Fruit fly (Drosophila melanogaster) whole organism, pupa: ENCODE data around the gene Mbs.
A peak's percentile ranks its signal among the peaks of the same experiment; 100 is the strongest.

ENCODE experiments used
- CG10348 ChIP-seq: fragments of 200-800 bp; sonication (Bioruptor generic); IDR thresholded peaks from 2 replicates; pipeline ENCODE4 v1.3.6; 2022; ENCODE audit warnings: missing biosample characterization, missing genetic modification characterization
- CG12605 ChIP-seq: fragments of 200-800 bp; sonication (Bioruptor generic); IDR thresholded peaks from 2 replicates; pipeline ENCODE4 v1.3.6; 2022; ENCODE audit warnings: missing biosample characterization, missing genetic modification characterization
- CG13204 ChIP-seq: fragments of 200-800 bp; sonication (Bioruptor generic); optimal IDR thresholded peaks from 2 replicates; lab custom pipeline; 2018; ENCODE audit warnings: missing biosample characterization, mild to moderate bottlenecking, missing genetic modification characterization, moderate library complexity
- CG14655 ChIP-seq: fragments of 200-800 bp; sonication (Bioruptor generic); optimal IDR thresholded peaks from 3 replicates; lab custom pipeline; 2017; ENCODE audit warnings: mild to moderate bottlenecking, missing biosample characterization, missing genetic modification reagents, missing genetic modification characterization
- CG15710 ChIP-seq: fragments of 200-800 bp; sonication (Bioruptor generic); optimal IDR thresholded peaks from 2 replicates; lab custom pipeline; 2018; ENCODE audit warnings: missing biosample characterization, mild to moderate bottlenecking, missing genetic modification characterization, moderate library complexity
- CG17806 ChIP-seq: fragments of 200-800 bp; sonication (Bioruptor generic); optimal IDR thresholded peaks from 2 replicates; lab custom pipeline; 2018; ENCODE audit warnings: missing biosample characterization, mild to moderate bottlenecking, missing genetic modification characterization, moderate library complexity
- CG32121 ChIP-seq: fragments of 200-800 bp; sonication (Bioruptor generic); IDR thresholded peaks from 2 replicates; pipeline ENCODE4 v1.3.6; 2022; ENCODE audit warnings: missing biosample characterization, missing genetic modification characterization
- CG34367 ChIP-seq: fragments of 200-800 bp; sonication (Bioruptor generic); optimal IDR thresholded peaks from 2 replicates; lab custom pipeline; 2018; ENCODE audit warnings: missing biosample characterization, mild to moderate bottlenecking, missing genetic modification characterization
- CG4496 ChIP-seq: fragments of 200-800 bp; sonication (Bioruptor generic); IDR thresholded peaks from 3 replicates; pipeline ENCODE4 v1.3.6; 2022; ENCODE audit warnings: missing biosample characterization, missing genetic modification characterization
- CG8159 ChIP-seq: fragments of 200-800 bp; sonication (Bioruptor generic); optimal IDR thresholded peaks from 3 replicates; lab custom pipeline; 2018; ENCODE audit warnings: missing biosample characterization, mild to moderate bottlenecking, missing genetic modification characterization, moderate library complexity
- CG8301 ChIP-seq: fragments of 200-800 bp; sonication (Bioruptor generic); optimal IDR thresholded peaks from 2 replicates; lab custom pipeline; 2018; ENCODE audit warnings: missing biosample characterization, mild to moderate bottlenecking, missing genetic modification characterization
- CG9948 ChIP-seq: fragments of 200-800 bp; sonication (Bioruptor generic); optimal IDR thresholded peaks from 2 replicates; lab custom pipeline; 2018; ENCODE audit warnings: missing biosample characterization, mild to moderate bottlenecking, missing genetic modification characterization, moderate library complexity
- D1 ChIP-seq: fragments of 200-800 bp; sonication (Bioruptor generic); optimal IDR thresholded peaks from 2 replicates; lab custom pipeline; 2018; ENCODE audit warnings: missing biosample characterization, mild to moderate bottlenecking, missing genetic modification characterization, moderate library complexity
- EcR ChIP-seq: fragments of 200-800 bp; sonication (Bioruptor generic); optimal IDR thresholded peaks from 3 replicates; lab custom pipeline; 2019; ENCODE audit warnings: missing biosample characterization, missing genetic modification characterization, mild to moderate bottlenecking, moderate library complexity, missing genetic modification reagents
- Ets98B ChIP-seq: fragments of 200-800 bp; sonication (Bioruptor generic); IDR thresholded peaks from 2 replicates; pipeline ENCODE4 v1.3.6; 2022; ENCODE audit warnings: missing biosample characterization, missing genetic modification characterization
- Pif1A ChIP-seq: fragments of 200-800 bp; sonication (Bioruptor generic); optimal IDR thresholded peaks from 3 replicates; lab custom pipeline; 2016; ENCODE audit warnings: missing biosample characterization, missing genetic modification characterization
- Pif1B ChIP-seq: fragments of 200-800 bp; sonication (Bioruptor generic); optimal IDR thresholded peaks from 3 replicates; lab custom pipeline; 2016; ENCODE audit warnings: missing biosample characterization, missing genetic modification characterization
- Snoo ChIP-seq: fragments of 200-800 bp; sonication (Bioruptor generic); optimal IDR thresholded peaks from 3 replicates; lab custom pipeline; 2017; ENCODE audit warnings: missing biosample characterization, mild to moderate bottlenecking, missing genetic modification characterization, inconsistent platforms
- fd96Ca ChIP-seq: fragments of 200-800 bp; sonication (Bioruptor generic); IDR thresholded peaks from 3 replicates; pipeline ENCODE4 v1.3.6; 2022; ENCODE audit warnings: missing biosample characterization, missing genetic modification characterization
- gl ChIP-seq: fragments of 200-800 bp; sonication (Bioruptor generic); optimal IDR thresholded peaks from 2 replicates; lab custom pipeline; 2018; ENCODE audit warnings: missing biosample characterization, mild to moderate bottlenecking, missing genetic modification characterization
- rn ChIP-seq: fragments of 200-800 bp; sonication (Bioruptor generic); IDR thresholded peaks from 2 replicates; pipeline ENCODE4 v1.3.6; 2022; ENCODE audit warnings: missing biosample characterization, missing genetic modification characterization

The Mbs gene

DNA sequence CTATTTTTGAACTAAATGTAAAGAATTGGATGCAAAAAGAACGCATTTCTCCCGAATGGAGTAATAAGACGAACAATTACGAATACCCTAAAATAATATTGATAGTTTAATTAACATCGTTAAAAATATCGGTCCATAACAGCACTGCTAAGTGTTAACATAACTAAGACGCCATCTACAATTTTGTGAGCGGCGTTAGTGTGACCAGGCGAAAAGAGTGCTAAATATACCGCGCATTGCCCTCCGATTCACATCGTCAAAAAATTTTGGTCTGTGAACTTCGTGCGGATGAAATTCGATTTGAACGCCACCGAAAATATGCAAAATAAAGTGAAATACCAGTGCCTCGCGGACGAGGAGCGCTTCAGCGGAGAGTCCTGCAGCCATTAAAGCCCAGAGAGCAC is at the start of gene Mbs:
Gene Mbs, plus strand, starts transcription at position 241 of the 404 bp plus-strand sequence.
- TF ChIP-seq Snoo (tag; lab: Kevin White, UChicago) (peak; percentile 1), Ets98B (GFP tag; lab: Robert Waterston, UW) (peak; percentile 36; the same call in 1 of the 2 replicates), EcR (GFP tag; lab: Kevin White, UChicago) (no peak), CG15710 (tag; lab: Kevin White, UChicago) (peak; percentile 10)

- no peak for TF ChIP-seq rn
- peak; percentile 62 for TF ChIP-seq CG14655 (GFP tag; lab: Kevin White, UChicago)
- TF ChIP-seq D1: no peak
- TF ChIP-seq CG15710 (tag; lab: Kevin White, UChicago): peak; percentile 32
- TF ChIP-seq CG9948 (tag; lab: Kevin White, UChicago): peak; percentile 1
- TF ChIP-seq CG13204 (GFP tag; lab: Kevin White, UChicago): peak; percentile 41
- no peak for TF ChIP-seq Snoo (tag; lab: Kevin White, UChicago)
- no peak for TF ChIP-seq EcR (GFP tag; lab: Kevin White, UChicago)
- peak; percentile 12 for TF ChIP-seq CG17806 (tag; lab: Kevin White, UChicago)
- no peak for TF ChIP-seq CG4496 (GFP tag; lab: Robert Waterston, UW)
- no peak for TF ChIP-seq CG8159
- peak; percentile 60 for TF ChIP-seq Pif1A (GFP tag; lab: Kevin White, UChicago)
- TF ChIP-seq CG10348 (GFP tag; lab: Robert Waterston, UW): no peak
- peak; percentile 78 for TF ChIP-seq gl (tag; lab: Kevin White, UChicago)
- no peak; the same call in 1 of the 3 replicates for TF ChIP-seq fd96Ca (GFP tag; lab: Robert Waterston, UW)
- TF ChIP-seq CG32121 (GFP tag; lab: Robert Waterston, UW): peak; percentile 48; the same call in 1 of the 2 replicates
- peak; percentile 62 for TF ChIP-seq Ets98B (GFP tag; lab: Robert Waterston, UW)
- peak; percentile 52 for TF ChIP-seq CG8301 (tag; lab: Kevin White, UChicago)
- TF ChIP-seq CG34367 (tag; lab: Kevin White, UChicago): peak; percentile 26
- TF ChIP-seq Pif1B (GFP tag; lab: Kevin White, UChicago): peak; percentile 37
- TF ChIP-seq CG12605: peak; percentile 84
These were observed 49.5 kb upstream of the Mbs start for dm6 chr3L:16002116-16002716.

dm6 chr3L:16004401-16005237 is 47.1 kb upstream of the Mbs start, which contains the start of the genes hzg and mRpS31:
Gene hzg (minus strand): TSS chr3L:16004736.
Gene mRpS31 (plus strand): TSS chr3L:16005193.
- TF ChIP-seq fd96Ca (GFP tag; lab: Robert Waterston, UW): peak; percentile 80; the same call in 2 of the 3 replicates
- peak; percentile 56 for TF ChIP-seq CG8159
- TF ChIP-seq CG10348 (GFP tag; lab: Robert Waterston, UW): no peak
- peak; percentile 44 for TF ChIP-seq CG9948 (tag; lab: Kevin White, UChicago)
- TF ChIP-seq gl (tag; lab: Kevin White, UChicago): peak; percentile 87
- peak; percentile 47 for TF ChIP-seq CG32121 (GFP tag; lab: Robert Waterston, UW)
- TF ChIP-seq CG14655 (GFP tag; lab: Kevin White, UChicago): peak; percentile 72
- peak; percentile 76 for TF ChIP-seq Ets98B (GFP tag; lab: Robert Waterston, UW)
- TF ChIP-seq CG15710 (tag; lab: Kevin White, UChicago): peak; percentile 70
- peak; percentile 75 for TF ChIP-seq CG34367 (tag; lab: Kevin White, UChicago)
- TF ChIP-seq EcR (GFP tag; lab: Kevin White, UChicago): peak; percentile 28
- TF ChIP-seq Pif1A (GFP tag; lab: Kevin White, UChicago): peak; percentile 69
- peak; percentile 91 for TF ChIP-seq CG12605
- TF ChIP-seq CG13204 (GFP tag; lab: Kevin White, UChicago): peak; percentile 84
- peak; percentile 57; the same call in 1 of the 3 replicates for TF ChIP-seq CG4496 (GFP tag; lab: Robert Waterston, UW)
- peak; percentile 11 for TF ChIP-seq D1
- TF ChIP-seq rn: no peak
- peak; percentile 8 for TF ChIP-seq Snoo (tag; lab: Kevin White, UChicago)
- TF ChIP-seq CG8301 (tag; lab: Kevin White, UChicago): peak; percentile 34
- TF ChIP-seq Pif1B (GFP tag; lab: Kevin White, UChicago): peak; percentile 65
- peak; percentile 42 for TF ChIP-seq CG17806 (tag; lab: Kevin White, UChicago)

dm6 chr3L:16010176-16010575 is 41.6 kb upstream of the Mbs start:
- TF ChIP-seq CG14655 (GFP tag; lab: Kevin White, UChicago) (no peak), CG32121 (GFP tag; lab: Robert Waterston, UW) (no peak), D1 (no peak), CG4496 (GFP tag; lab: Robert Waterston, UW) (no peak), Ets98B (GFP tag; lab: Robert Waterston, UW) (no peak)
